Fruit fly (Drosophila melanogaster) whole organism, embryonic: ENCODE measurements around the gene Arp6.

ENCODE experiments used
- Atf6 ChIP-seq: fragments of 200-800 bp; sonication (Bioruptor generic); IDR thresholded peaks from 2 replicates; pipeline ENCODE4 v1.3.6; 2022; ENCODE audit warnings: missing biosample characterization, missing genetic modification characterization
- B-H1 ChIP-seq: fragments of 200-800 bp; sonication (Bioruptor generic); IDR thresholded peaks from 3 replicates; pipeline ENCODE4 v1.3.6; 2022; ENCODE audit warnings: missing biosample characterization, missing genetic modification characterization
- BEAF-32 ChIP-seq: fragments of 200-800 bp; sonication (Bioruptor generic); optimal IDR thresholded peaks from 3 replicates; lab custom pipeline; 2017; ENCODE audit warnings: missing biosample characterization, missing genetic modification characterization, mild to moderate bottlenecking, moderate library complexity, missing genetic modification reagents
- Bteb2 ChIP-seq: fragments of 200-800 bp; sonication (Bioruptor generic); optimal IDR thresholded peaks from 2 replicates; lab custom pipeline; 2016; ENCODE audit warnings: missing biosample characterization, missing genetic modification characterization
- CG13296 ChIP-seq: fragments of 200-800 bp; sonication (Bioruptor generic); optimal IDR thresholded peaks from 3 replicates; lab custom pipeline; 2018; ENCODE audit warnings: missing biosample characterization, mild to moderate bottlenecking, missing genetic modification characterization
- CG13775 ChIP-seq: fragments of 200-800 bp; sonication (Bioruptor generic); optimal IDR thresholded peaks from 3 replicates; lab custom pipeline; 2017; ENCODE audit warnings: missing biosample characterization, mild to moderate bottlenecking, missing genetic modification characterization
- CG14050 ChIP-seq: fragments of 200-800 bp; sonication (Bioruptor generic); IDR thresholded peaks from 3 replicates; pipeline ENCODE4 v1.3.6; 2022; ENCODE audit warnings: missing biosample characterization, missing genetic modification characterization
- CG17186 ChIP-seq: fragments of 200-800 bp; sonication (Bioruptor generic); optimal IDR thresholded peaks from 3 replicates; lab custom pipeline; 2017; ENCODE audit warnings: missing biosample characterization, missing genetic modification reagents, missing genetic modification characterization
- CG2202 ChIP-seq: fragments of 200-800 bp; sonication (Bioruptor generic); optimal IDR thresholded peaks from 2 replicates; lab custom pipeline; 2018; ENCODE audit warnings: missing biosample characterization, mild to moderate bottlenecking, missing genetic modification characterization
- CG2712 ChIP-seq: fragments of 200-800 bp; optimal IDR thresholded peaks from 3 replicates; lab custom pipeline; 2019; ENCODE audit warnings: missing biosample characterization, mild to moderate bottlenecking, missing genetic modification characterization, moderate library complexity
- CG3065 ChIP-seq: fragments of 200-800 bp; sonication (Bioruptor generic); optimal IDR thresholded peaks from 2 replicates; lab custom pipeline; 2016; ENCODE audit warnings: missing biosample characterization, missing genetic modification characterization
- CG32532 ChIP-seq: fragments of 200-800 bp; sonication (Bioruptor generic); IDR thresholded peaks from 2 replicates; pipeline ENCODE4 v1.3.6; 2022; ENCODE audit warnings: missing biosample characterization, missing genetic modification characterization
- CG4360 ChIP-seq: fragments of 200-800 bp; sonication (Bioruptor generic); IDR thresholded peaks from 2 replicates; pipeline ENCODE4 v1.3.6; 2022; ENCODE audit warnings: missing biosample characterization, missing genetic modification characterization
- CG5245 ChIP-seq: fragments of 200-800 bp; sonication (Bioruptor generic); optimal IDR thresholded peaks from 3 replicates; lab custom pipeline; 2016; ENCODE audit warnings: missing biosample characterization, missing genetic modification characterization
- CG6765 ChIP-seq: fragments of 200-800 bp; sonication (Bioruptor generic); optimal IDR thresholded peaks from 3 replicates; lab custom pipeline; 2017; ENCODE audit warnings: missing biosample characterization, mild to moderate bottlenecking, missing genetic modification characterization
- CG7271 ChIP-seq: fragments of 200-800 bp; sonication (Bioruptor generic); optimal IDR thresholded peaks from 2 replicates; lab custom pipeline; 2018; ENCODE audit warnings: missing biosample characterization, mild to moderate bottlenecking, missing genetic modification characterization, moderate library complexity
- CG7357 ChIP-seq: fragments of 200-800 bp; sonication (Bioruptor generic); IDR thresholded peaks from 3 replicates; pipeline ENCODE4 v1.3.6; 2022; ENCODE audit warnings: missing biosample characterization, missing genetic modification characterization
- CG9215 ChIP-seq: fragments of 200-800 bp; sonication (Bioruptor generic); IDR thresholded peaks from 2 replicates; pipeline ENCODE4 v1.3.6; 2022; ENCODE audit warnings: missing biosample characterization, missing genetic modification characterization
- Dref ChIP-seq: fragments of 200-800 bp; sonication (Bioruptor generic); IDR thresholded peaks from 2 replicates; pipeline ENCODE4 v1.3.6; 2022; ENCODE audit warnings: missing biosample characterization, missing genetic modification characterization
- Fer2 ChIP-seq: fragments of 200-800 bp; sonication (Bioruptor generic); optimal IDR thresholded peaks from 2 replicates; lab custom pipeline; 2018; ENCODE audit warnings: missing biosample characterization, mild to moderate bottlenecking, missing genetic modification characterization, moderate library complexity
- Hey ChIP-seq: fragments of 200-800 bp; sonication (Bioruptor generic); optimal IDR thresholded peaks from 3 replicates; lab custom pipeline; 2018; ENCODE audit warnings: missing biosample characterization, mild to moderate bottlenecking, missing genetic modification characterization
- HmgZ ChIP-seq: fragments of 200-800 bp; sonication (Bioruptor generic); optimal IDR thresholded peaks from 2 replicates; lab custom pipeline; 2018; ENCODE audit warnings: missing biosample characterization, mild to moderate bottlenecking, missing genetic modification characterization
- Hmx ChIP-seq: fragments of 200-800 bp; sonication (Bioruptor generic); optimal IDR thresholded peaks from 2 replicates; lab custom pipeline; 2016; ENCODE audit warnings: missing biosample characterization, missing genetic modification characterization
- Jarid2 ChIP-seq: fragments of 200-800 bp; sonication (Bioruptor generic); optimal IDR thresholded peaks from 3 replicates; lab custom pipeline; 2017; ENCODE audit warnings: mild to moderate bottlenecking, missing biosample characterization, missing genetic modification reagents, missing genetic modification characterization
- Meics ChIP-seq: fragments of 200-800 bp; sonication (Bioruptor generic); optimal IDR thresholded peaks from 2 replicates; lab custom pipeline; 2017; ENCODE audit warnings: missing biosample characterization, mild to moderate bottlenecking, missing genetic modification characterization
- NfI ChIP-seq: fragments of 200-800 bp; sonication (Bioruptor generic); optimal IDR thresholded peaks from 3 replicates; lab custom pipeline; 2018; ENCODE audit warnings: missing biosample characterization, mild to moderate bottlenecking, missing genetic modification characterization, moderate library complexity
- Rx ChIP-seq: fragments of 200-800 bp; sonication (Bioruptor generic); IDR thresholded peaks from 2 replicates; pipeline ENCODE4 v1.3.6; 2022; ENCODE audit warnings: missing biosample characterization, missing genetic modification characterization
- Ssrp ChIP-seq: fragments of 200-800 bp; sonication (Bioruptor generic); optimal IDR thresholded peaks from 2 replicates; lab custom pipeline; 2018; ENCODE audit warnings: missing biosample characterization, mild to moderate bottlenecking, missing genetic modification characterization, moderate library complexity
- ab ChIP-seq: fragments of 200-800 bp; sonication (Bioruptor generic); optimal IDR thresholded peaks from 2 replicates; lab custom pipeline; 2016; ENCODE audit warnings: missing biosample characterization, missing genetic modification characterization
- al ChIP-seq: fragments of 200-800 bp; sonication (Bioruptor generic); IDR thresholded peaks from 2 replicates; pipeline ENCODE4 v1.3.6; 2022; ENCODE audit warnings: missing biosample characterization, missing genetic modification characterization
- bab2 ChIP-seq: fragments of 200-800 bp; sonication (Bioruptor generic); optimal IDR thresholded peaks from 2 replicates; lab custom pipeline; 2016; ENCODE audit warnings: missing biosample characterization, missing genetic modification characterization
- br ChIP-seq: fragments of >200 bp; optimal IDR thresholded peaks from 2 replicates; lab custom pipeline; 2017
- corto ChIP-seq: fragments of 200-800 bp; sonication (Bioruptor generic); optimal IDR thresholded peaks from 2 replicates; lab custom pipeline; 2016; ENCODE audit warnings: missing biosample characterization, mild to moderate bottlenecking, missing genetic modification characterization, moderate library complexity
- dan ChIP-seq: fragments of 200-800 bp; sonication (Bioruptor generic); IDR thresholded peaks from 2 replicates; pipeline ENCODE4 v1.3.6; 2022; ENCODE audit warnings: missing biosample characterization, missing genetic modification characterization
- danr ChIP-seq: fragments of 200-800 bp; sonication (Bioruptor generic); IDR thresholded peaks from 2 replicates; pipeline ENCODE4 v1.3.6; 2022; ENCODE audit warnings: missing biosample characterization, missing genetic modification characterization
- dm ChIP-seq: fragments of 200-800 bp; sonication (Bioruptor generic); optimal IDR thresholded peaks from 3 replicates; lab custom pipeline; 2016; ENCODE audit warnings: missing biosample characterization, missing genetic modification characterization
- dysf ChIP-seq: fragments of 200-800 bp; sonication (Bioruptor generic); IDR thresholded peaks from 3 replicates; pipeline ENCODE4 v1.3.6; 2022; ENCODE audit warnings: missing biosample characterization, missing genetic modification characterization
- esg ChIP-seq: fragments of 200-800 bp; sonication (Bioruptor generic); conservative IDR thresholded peaks from 2 replicates; pipeline ENCODE4 v1.3.6; 2022; ENCODE audit warnings: missing biosample characterization, missing genetic modification characterization
- fd102C ChIP-seq: fragments of 200-800 bp; sonication (Bioruptor generic); optimal IDR thresholded peaks from 2 replicates; lab custom pipeline; 2018; ENCODE audit warnings: missing biosample characterization, mild to moderate bottlenecking, missing genetic modification characterization, moderate library complexity
- h ChIP-seq: fragments of >200 bp; optimal IDR thresholded peaks from 2 replicates; lab custom pipeline; 2017
- hkb ChIP-seq, 2 experiments: fragments of 200-800 bp in 1 of 2; fragments of >200 bp in 1 of 2; sonication (Bioruptor generic) in 1 of 2; IDR thresholded peaks in 1 of 2; optimal IDR thresholded peaks in 1 of 2; 2 replicates each; pipeline versions ENCODE4 v1.3.6 to Lab custom; 2017 to 2022; ENCODE audit warnings: missing biosample characterization in 1 of 2, missing genetic modification characterization in 1 of 2
- klu ChIP-seq: fragments of 200-800 bp; sonication (Bioruptor generic); IDR thresholded peaks from 2 replicates; pipeline ENCODE4 v1.3.6; 2022; ENCODE audit warnings: missing biosample characterization, missing genetic modification characterization
- mam ChIP-seq: fragments of 200-800 bp; sonication (Bioruptor generic); optimal IDR thresholded peaks from 3 replicates; lab custom pipeline; 2016; ENCODE audit warnings: missing biosample characterization, missing genetic modification characterization
- pb ChIP-seq: fragments of 200-800 bp; sonication (Bioruptor generic); optimal IDR thresholded peaks from 3 replicates; lab custom pipeline; 2016; ENCODE audit warnings: missing biosample characterization, missing genetic modification characterization
- peb ChIP-seq: fragments of 200-800 bp; sonication (Bioruptor generic); IDR thresholded peaks from 2 replicates; pipeline ENCODE4 v1.3.6; 2022; ENCODE audit warnings: missing biosample characterization, missing genetic modification characterization
- schlank ChIP-seq: fragments of 200-800 bp; sonication (Bioruptor generic); optimal IDR thresholded peaks from 2 replicates; lab custom pipeline; 2018; ENCODE audit warnings: missing biosample characterization, mild to moderate bottlenecking, missing genetic modification characterization
- sob ChIP-seq: fragments of 200-800 bp; sonication (Bioruptor generic); IDR thresholded peaks from 2 replicates; pipeline ENCODE4 v1.3.6; 2022; ENCODE audit warnings: missing biosample characterization, missing genetic modification characterization
- stc ChIP-seq: fragments of 200-800 bp; sonication (Bioruptor generic); IDR thresholded peaks from 2 replicates; pipeline ENCODE4 v1.3.6; 2022; ENCODE audit warnings: missing biosample characterization, missing genetic modification characterization
- stwl ChIP-seq: fragments of 200-800 bp; sonication (Bioruptor generic); optimal IDR thresholded peaks from 3 replicates; lab custom pipeline; 2018; ENCODE audit warnings: missing biosample characterization, mild to moderate bottlenecking, missing genetic modification characterization, moderate library complexity
- usp ChIP-seq: fragments of >200 bp; optimal IDR thresholded peaks from 2 replicates; lab custom pipeline; 2017; ENCODE audit warnings: missing biosample characterization, missing genetic modification characterization
- vvl ChIP-seq: fragments of 200-800 bp; sonication (Bioruptor generic); IDR thresholded peaks from 2 replicates; pipeline ENCODE4 v1.3.6; 2022; ENCODE audit warnings: missing biosample characterization, missing genetic modification characterization
- z ChIP-seq: fragments of 200-800 bp; sonication (Bioruptor generic); IDR thresholded peaks from 3 replicates; pipeline ENCODE4 v1.3.6; 2022; ENCODE audit warnings: missing biosample characterization, missing genetic modification characterization
- zfh2 ChIP-seq: fragments of 200-800 bp; sonication (Bioruptor generic); optimal IDR thresholded peaks from 2 replicates; lab custom pipeline; 2016; ENCODE audit warnings: missing biosample characterization, missing genetic modification characterization

Arp6 gene

DNA sequence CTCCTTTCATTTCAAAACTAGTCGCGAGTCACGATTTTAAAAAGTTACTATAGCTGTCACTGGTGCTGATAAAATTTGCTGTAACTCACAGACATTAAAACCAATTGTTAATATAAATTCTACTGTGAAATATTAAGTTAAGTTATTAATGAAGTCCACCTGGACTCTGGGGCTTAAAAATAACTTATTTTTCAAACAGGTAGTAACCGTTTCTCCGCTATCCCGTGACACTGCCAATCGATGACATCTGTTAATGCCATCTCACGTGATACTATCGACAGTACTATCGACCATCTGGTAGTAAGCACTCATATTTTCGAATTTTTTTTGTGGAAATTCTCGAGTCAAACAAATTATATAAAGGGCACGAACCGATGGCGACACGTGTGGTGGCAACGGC, 2.9 kb downstream of the Arp6 start, which contains the start of the genes CG12379 and MagR (continued):
- TF ChIP-seq CG17186 (GFP tag; lab: Kevin White, UChicago), result peak; percentile 7
- TF ChIP-seq CG13775, result peak; percentile 59
- no peak for TF ChIP-seq B-H1 (GFP tag; lab: Robert Waterston, UW)
- no peak for TF ChIP-seq CG7271 (tag; lab: Kevin White, UChicago)
- TF ChIP-seq Bteb2 (GFP tag; lab: Kevin White, UChicago), result peak; percentile 16
- TF ChIP-seq Dref (GFP tag; lab: Robert Waterston, UW), result peak; percentile 69
- TF ChIP-seq CG5245 (GFP tag; lab: Kevin White, UChicago), result no peak
- TF ChIP-seq CG4360 (GFP tag; lab: Robert Waterston, UW), result no peak
- TF ChIP-seq dm (GFP tag; lab: Kevin White, UChicago), result peak; percentile 38
- TF ChIP-seq Ssrp (tag; lab: Kevin White, UChicago), result peak; percentile 44
- peak; percentile 29 for TF ChIP-seq schlank (tag; lab: Kevin White, UChicago)
- no peak for TF ChIP-seq CG2202 (tag; lab: Kevin White, UChicago)
- peak; percentile 59 for TF ChIP-seq bab2 (GFP tag; lab: Kevin White, UChicago)
- TF ChIP-seq Jarid2 (GFP tag; lab: Kevin White, UChicago), result no peak
- TF ChIP-seq Hey (tag; lab: Kevin White, UChicago), result no peak
- no peak for TF ChIP-seq ab (GFP tag; lab: Kevin White, UChicago)
- peak; percentile 16 for TF ChIP-seq CG3065 (GFP tag; lab: Kevin White, UChicago)
- peak; percentile 51; the same call in 1 of the 2 replicates for TF ChIP-seq esg (GFP tag; lab: Robert Waterston, UW)
- TF ChIP-seq hkb (optimal IDR thresholded peaks at IDR 0.05; lab: Kevin White, UChicago), result no peak
- TF ChIP-seq hkb (GFP tag; IDR thresholded peaks at IDR 0.05; lab: Robert Waterston, UW), result no peak
- TF ChIP-seq zfh2 (GFP tag; lab: Kevin White, UChicago), result peak; percentile 64
- no peak for TF ChIP-seq stc (GFP tag; lab: Robert Waterston, UW)
- TF ChIP-seq stwl (tag; lab: Kevin White, UChicago), result no peak
- TF ChIP-seq CG14050 (GFP tag; lab: Robert Waterston, UW), result no peak
- peak; percentile 67 for TF ChIP-seq CG2712 (tag; lab: Kevin White, UChicago)
- no peak for TF ChIP-seq z (GFP tag; lab: Robert Waterston, UW)
- 0 out of 2 replicates have a peak, but pooled peaks have one; percentile 15 for TF ChIP-seq danr
- peak; percentile 53 for TF ChIP-seq Meics (GFP tag; lab: Kevin White, UChicago)
- peak; percentile 15 for TF ChIP-seq Hmx (GFP tag; lab: Kevin White, UChicago)
- TF ChIP-seq vvl, result no peak; the same call in 1 of the 2 replicates
- peak; percentile 59; the same call in 1 of the 2 replicates for TF ChIP-seq Atf6 (GFP tag; lab: Robert Waterston, UW)
- no peak for TF ChIP-seq Rx (GFP tag; lab: Robert Waterston, UW)
- no peak for TF ChIP-seq pb (GFP tag; lab: Kevin White, UChicago)
- TF ChIP-seq NfI, result peak; percentile 56
- TF ChIP-seq br (lab: Kevin White, UChicago), result no peak
- peak; percentile 64 for TF ChIP-seq CG13296 (GFP tag; lab: Kevin White, UChicago)
- no peak for TF ChIP-seq usp (GFP tag; lab: Kevin White, UChicago)
- peak; percentile 65 for TF ChIP-seq al
- no peak for TF ChIP-seq dan (GFP tag; lab: Robert Waterston, UW)
- TF ChIP-seq klu (GFP tag; lab: Robert Waterston, UW), result peak; percentile 48; the same call in 1 of the 2 replicates
- TF ChIP-seq BEAF-32 (GFP tag; lab: Kevin White, UChicago), result peak; percentile 91
- no peak for TF ChIP-seq CG6765 (GFP tag; lab: Kevin White, UChicago)
- peak; percentile 56; the same call in 1 of the 3 replicates for TF ChIP-seq dysf (GFP tag; lab: Robert Waterston, UW)
- no peak for TF ChIP-seq h (lab: Kevin White, UChicago)
- TF ChIP-seq CG7357 (GFP tag; lab: Robert Waterston, UW), result 0 out of 3 replicates have a peak, but pooled peaks have one; percentile 37
- no peak for TF ChIP-seq fd102C (GFP tag; lab: Kevin White, UChicago)
- TF ChIP-seq HmgZ (tag; lab: Kevin White, UChicago), result peak; percentile 42
- TF ChIP-seq peb (GFP tag; lab: Robert Waterston, UW), result no peak
- TF ChIP-seq CG32532 (GFP tag; lab: Robert Waterston, UW), result peak; percentile 46; the same call in 1 of the 2 replicates
- peak; percentile 57 for TF ChIP-seq Fer2
- TF ChIP-seq CG9215 (GFP tag; lab: Robert Waterston, UW), result peak; percentile 63
- peak; percentile 72 for TF ChIP-seq mam
- TF ChIP-seq corto (GFP tag; lab: Kevin White, UChicago), result no peak
- TF ChIP-seq sob, result peak; percentile 58
